Fruit fly (Drosophila melanogaster) whole organism: ENCODE results near the gene CG4374.

Source experiments
- CG8478 ChIP-seq: fragments of >200 bp; optimal IDR thresholded peaks from 2 replicates; lab custom pipeline; 2018; ENCODE audit warnings: inconsistent platforms
- pan ChIP-seq: fragments of >200 bp; optimal IDR thresholded peaks from 2 replicates; lab custom pipeline; 2017
- psq ChIP-seq: fragments of >200 bp; optimal IDR thresholded peaks from 2 replicates; lab custom pipeline; 2017

- TF ChIP-seq CG8478 (lab: Kevin White, UChicago): no peak
- TF ChIP-seq psq (lab: Kevin White, UChicago): no peak
- TF ChIP-seq pan (lab: Kevin White, UChicago): no peak
Observed at dm6 chr3R:23377288-23377687, 94.8 kb downstream of the CG4374 start.
